Worm (Caenorhabditis elegans) whole organism, L1 larva: ENCODE results near the gene pwp-1.

Source experiments
- aha-1 ChIP-seq: fragments of 150-350 bp; optimal IDR thresholded peaks from 2 replicates; lab custom pipeline; 2014; ENCODE audit warnings: missing biosample characterization, missing genetic modification characterization
- ceh-82 ChIP-seq, 3 experiments: fragments of 150-350 bp in 1 of 3; sonication (generic microtip) in 2 of 3; optimal IDR thresholded peaks; 2 replicates each; lab custom pipeline; 2014 to 2017; ENCODE audit warnings: missing biosample characterization in 3 of 3, missing genetic modification characterization in 3 of 3
- elt-2 ChIP-seq: sonication (generic microtip); optimal IDR thresholded peaks from 2 replicates; lab custom pipeline; 2016; ENCODE audit warnings: missing genetic modification characterization, mild to moderate bottlenecking, inconsistent platforms, missing compliant biosample characterization, missing genetic modification reagents
- fkh-10 ChIP-seq: sonication (generic microtip); optimal IDR thresholded peaks from 2 replicates; lab custom pipeline; 2017; ENCODE audit warnings: missing biosample characterization, missing genetic modification reagents, missing genetic modification characterization
- lsy-2 ChIP-seq, 2 experiments: fragments of 150-350 bp; optimal IDR thresholded peaks; 2 replicates each; lab custom pipeline; 2014; ENCODE audit warnings: missing biosample characterization in 2 of 2, missing genetic modification characterization in 2 of 2
- mdl-1 ChIP-seq, 2 experiments: fragments of 150-350 bp; optimal IDR thresholded peaks; 2 replicates each; lab custom pipeline; 2014 to 2017; ENCODE audit warnings: missing biosample characterization in 2 of 2, missing genetic modification characterization in 2 of 2, inconsistent platforms in 1 of 2
- mef-2 ChIP-seq: fragments of 150-350 bp; optimal IDR thresholded peaks from 2 replicates; lab custom pipeline; 2014; ENCODE audit warnings: missing biosample characterization, missing genetic modification characterization
- nhr-12 ChIP-seq: sonication (generic microtip); optimal IDR thresholded peaks from 2 replicates; lab custom pipeline; 2017; ENCODE audit warnings: missing biosample characterization, missing genetic modification characterization
- pag-3 ChIP-seq: sonication (generic microtip); optimal IDR thresholded peaks from 2 replicates; lab custom pipeline; 2017; ENCODE audit warnings: missing genetic modification characterization, mild to moderate bottlenecking, missing compliant biosample characterization, antibody characterized with exemption, borderline replicate concordance; ENCODE audit not compliant: insufficient read depth
- skn-1 ChIP-seq: fragments of 150-350 bp; optimal IDR thresholded peaks from 2 replicates; lab custom pipeline; 2014; ENCODE audit warnings: missing biosample characterization, missing genetic modification characterization

DNA sequence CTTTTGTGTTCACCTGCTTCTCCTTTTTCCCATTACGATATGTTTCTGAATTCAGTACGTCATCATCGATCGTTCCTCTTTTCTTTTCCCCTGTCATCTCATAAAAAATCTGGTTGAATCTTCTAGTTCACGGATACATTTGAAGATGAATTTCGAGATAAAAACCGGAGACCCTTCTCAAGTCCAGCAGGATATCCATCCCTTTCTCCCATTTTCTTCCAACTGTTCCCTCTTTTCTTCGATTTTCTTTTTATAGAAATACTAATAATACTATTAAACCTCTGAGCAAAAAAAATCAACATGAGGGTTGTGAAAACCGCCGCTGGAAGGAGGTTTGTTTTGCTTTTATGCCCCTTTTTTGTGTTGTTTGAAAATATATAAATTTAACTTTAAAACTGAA, 19.5 kb upstream of the pwp-1 start, which contains the start of gene bus-12:
- TF ChIP-seq fkh-10 (GFP tag; lab: Kevin White, UChicago): no peak
- TF ChIP-seq mef-2 (tag; lab: Kevin White, UChicago): no peak
- TF ChIP-seq pag-3 (tag; lab: Kevin White, UChicago): no peak
- TF ChIP-seq lsy-2 (tag; optimal IDR thresholded peaks at IDR 0.05; lab: Kevin White, UChicago): no peak
- no peak for TF ChIP-seq ceh-82 (tag; optimal IDR thresholded peaks at IDR 0.05; lab: Kevin White, UChicago)
- no peak for TF ChIP-seq aha-1 (tag; lab: Kevin White, UChicago)
- no peak for TF ChIP-seq elt-2 (tag; lab: Kevin White, UChicago)
- no peak for TF ChIP-seq nhr-12 (tag; lab: Kevin White, UChicago)
- TF ChIP-seq mdl-1 (tag; optimal IDR thresholded peaks at IDR 0.05; lab: Kevin White, UChicago): no peak
- TF ChIP-seq skn-1: no peak
